Fruit fly (Drosophila melanogaster) whole organism, embryonic: ENCODE results near the gene CG10874.

Experiments
- Awh ChIP-seq: fragments of 200-800 bp; sonication (Bioruptor generic); IDR thresholded peaks from 2 replicates; pipeline ENCODE4, ENCODE4 v1.3.6; 2022; ENCODE audit warnings: missing biosample characterization, missing genetic modification characterization
- Bdp1 ChIP-seq: fragments of 200-800 bp; sonication (Bioruptor generic); optimal IDR thresholded peaks from 3 replicates; lab custom pipeline; 2016; ENCODE audit warnings: missing biosample characterization, missing genetic modification characterization
- C15 ChIP-seq: fragments of 200-800 bp; sonication (Bioruptor generic); IDR thresholded peaks from 3 replicates; pipeline ENCODE4 v1.3.6; 2022; ENCODE audit warnings: missing biosample characterization, missing genetic modification characterization
- CG10543 ChIP-seq: fragments of 200-800 bp; sonication (Bioruptor generic); optimal IDR thresholded peaks from 3 replicates; lab custom pipeline; 2017; ENCODE audit warnings: missing biosample characterization, mild to moderate bottlenecking, missing genetic modification characterization, moderate library complexity
- CG12769 ChIP-seq: fragments of 200-800 bp; sonication (Bioruptor generic); optimal IDR thresholded peaks from 2 replicates; lab custom pipeline; 2019; ENCODE audit warnings: missing biosample characterization, mild to moderate bottlenecking, missing genetic modification characterization, moderate library complexity
- CG15514 ChIP-seq: fragments of 200-800 bp; sonication (Bioruptor generic); optimal IDR thresholded peaks from 3 replicates; lab custom pipeline; 2017; ENCODE audit warnings: missing biosample characterization, missing genetic modification characterization, mild to moderate bottlenecking, moderate library complexity, missing genetic modification reagents
- CG17361 ChIP-seq: fragments of 200-800 bp; sonication (Bioruptor generic); IDR thresholded peaks from 3 replicates; pipeline ENCODE4 v1.3.6; 2022; ENCODE audit warnings: missing biosample characterization, missing genetic modification characterization
- CG1832 ChIP-seq: fragments of 200-800 bp; sonication (Bioruptor generic); optimal IDR thresholded peaks from 2 replicates; lab custom pipeline; 2017; ENCODE audit warnings: missing biosample characterization, mild to moderate bottlenecking, missing genetic modification characterization, inconsistent platforms
- CG2199 ChIP-seq: fragments of 200-800 bp; sonication (Bioruptor generic); IDR thresholded peaks from 3 replicates; pipeline ENCODE4 v1.3.6; 2022; ENCODE audit warnings: missing biosample characterization, missing genetic modification characterization
- CG30403 ChIP-seq: fragments of 200-800 bp; sonication (Bioruptor generic); optimal IDR thresholded peaks from 3 replicates; lab custom pipeline; 2016; ENCODE audit warnings: missing biosample characterization, missing genetic modification characterization
- CG31224 ChIP-seq: fragments of 200-800 bp; sonication (Bioruptor generic); IDR thresholded peaks from 2 replicates; pipeline ENCODE4 v1.3.6; 2022; ENCODE audit warnings: missing biosample characterization, missing genetic modification characterization
- CG32772 ChIP-seq: fragments of 200-800 bp; sonication (Bioruptor generic); IDR thresholded peaks from 2 replicates; pipeline ENCODE4 v1.3.6; 2022; ENCODE audit warnings: missing biosample characterization, missing genetic modification characterization
- CG3281 ChIP-seq: fragments of 200-800 bp; sonication (Bioruptor generic); optimal IDR thresholded peaks from 3 replicates; lab custom pipeline; 2017; ENCODE audit warnings: missing biosample characterization, mild to moderate bottlenecking, missing genetic modification characterization
- CG34224 ChIP-seq: fragments of 200-800 bp; sonication (Bioruptor generic); IDR thresholded peaks from 3 replicates; pipeline ENCODE4 v1.3.6; 2022; ENCODE audit warnings: missing biosample characterization, missing genetic modification characterization; ENCODE audit not compliant: partially characterized antibody
- CG6254 ChIP-seq: fragments of 200-800 bp; sonication (Bioruptor generic); optimal IDR thresholded peaks from 3 replicates; lab custom pipeline; 2017; ENCODE audit warnings: mild to moderate bottlenecking, missing biosample characterization, missing genetic modification reagents, missing genetic modification characterization
- CG7839 ChIP-seq: fragments of 200-800 bp; sonication (Bioruptor generic); optimal IDR thresholded peaks from 3 replicates; lab custom pipeline; 2018; ENCODE audit warnings: missing biosample characterization, mild to moderate bottlenecking, missing genetic modification characterization, moderate library complexity
- CG8290 ChIP-seq, 3 experiments: fragments of 200-800 bp; sonication (Bioruptor generic); optimal IDR thresholded peaks; 2 replicates each; lab custom pipeline; 2016 to 2019; ENCODE audit warnings: missing biosample characterization in 3 of 3, missing genetic modification characterization in 3 of 3, mild to moderate bottlenecking in 2 of 3, moderate library complexity in 1 of 3
- CG8924 ChIP-seq: fragments of 200-800 bp; optimal IDR thresholded peaks from 3 replicates; lab custom pipeline; 2019; ENCODE audit warnings: missing biosample characterization, mild to moderate bottlenecking, missing genetic modification characterization, moderate library complexity
- Deaf1 ChIP-seq: fragments of 200-800 bp; optimal IDR thresholded peaks from 3 replicates; lab custom pipeline; 2019; ENCODE audit warnings: missing biosample characterization, mild to moderate bottlenecking, missing genetic modification characterization, moderate library complexity
- Eip74EF ChIP-seq, 2 experiments: fragments of 200-800 bp in 1 of 2; fragments of >200 bp in 1 of 2; sonication (Bioruptor generic) in 1 of 2; optimal IDR thresholded peaks; 2 replicates each; lab custom pipeline; 2017 to 2019; ENCODE audit warnings: missing biosample characterization in 2 of 2, missing genetic modification characterization in 2 of 2, mild to moderate bottlenecking in 1 of 2, moderate library complexity in 1 of 2
- Ets65A ChIP-seq: fragments of 200-800 bp; sonication (Bioruptor generic); peaks from one replicate; lab custom pipeline; 2016; ENCODE audit warnings: missing biosample characterization, missing genetic modification characterization
- HmgD ChIP-seq: fragments of 200-800 bp; sonication (Bioruptor generic); optimal IDR thresholded peaks from 3 replicates; lab custom pipeline; 2016; ENCODE audit warnings: missing biosample characterization, missing genetic modification characterization
- Mad ChIP-seq: fragments of 200-800 bp; sonication (Bioruptor generic); optimal IDR thresholded peaks from 2 replicates; lab custom pipeline; 2016; ENCODE audit warnings: missing biosample characterization, missing genetic modification characterization
- NFAT ChIP-seq: fragments of 200-800 bp; sonication (Bioruptor generic); IDR thresholded peaks from 2 replicates; pipeline ENCODE4 v1.3.6; 2022; ENCODE audit warnings: missing biosample characterization, missing genetic modification characterization
- Opbp ChIP-seq: fragments of 200-800 bp; sonication (Bioruptor generic); IDR thresholded peaks from 3 replicates; pipeline ENCODE4 v1.3.6; 2022; ENCODE audit warnings: missing biosample characterization, missing genetic modification characterization; ENCODE audit not compliant: partially characterized antibody
- Usf ChIP-seq: fragments of 200-800 bp; sonication (Bioruptor generic); optimal IDR thresholded peaks from 2 replicates; lab custom pipeline; 2017; ENCODE audit warnings: missing genotype, missing biosample characterization, missing genetic modification characterization
- Vsx1 ChIP-seq: fragments of 200-800 bp; sonication (Bioruptor generic); optimal IDR thresholded peaks from 2 replicates; lab custom pipeline; 2017; ENCODE audit warnings: missing biosample characterization, mild to moderate bottlenecking, missing genetic modification characterization, missing genetic modification reagents
- amos ChIP-seq: fragments of 200-800 bp; sonication (Bioruptor generic); IDR thresholded peaks from 2 replicates; pipeline ENCODE4 v1.3.6; 2022; ENCODE audit warnings: missing biosample characterization, missing genetic modification characterization; ENCODE audit not compliant: partially characterized antibody
- cg ChIP-seq: fragments of 200-800 bp; sonication (Bioruptor generic); optimal IDR thresholded peaks from 3 replicates; lab custom pipeline; 2019; ENCODE audit warnings: missing biosample characterization, mild to moderate bottlenecking, missing genetic modification characterization, moderate library complexity
- chinmo ChIP-seq: fragments of 200-800 bp; sonication (Bioruptor generic); IDR thresholded peaks from 4 replicates; pipeline ENCODE4 v1.3.6; 2022; ENCODE audit warnings: missing biosample characterization, missing genetic modification characterization; ENCODE audit not compliant: partially characterized antibody
- chm ChIP-seq: fragments of 200-800 bp; sonication (Bioruptor generic); IDR thresholded peaks from 2 replicates; pipeline ENCODE4 v1.3.6; 2022; ENCODE audit warnings: missing biosample characterization, missing genetic modification characterization
- ci ChIP-seq: fragments of 200-800 bp; sonication (Bioruptor generic); IDR thresholded peaks from 3 replicates; pipeline ENCODE4 v1.3.6; 2022; ENCODE audit warnings: missing biosample characterization, missing genetic modification characterization
- crol ChIP-seq: fragments of 200-800 bp; sonication (Bioruptor generic); IDR thresholded peaks from 2 replicates; pipeline ENCODE4 v1.3.6; 2022; ENCODE audit warnings: missing biosample characterization, missing genetic modification characterization
- fd96Cb ChIP-seq: fragments of 200-800 bp; sonication (Bioruptor generic); optimal IDR thresholded peaks from 2 replicates; lab custom pipeline; 2018; ENCODE audit warnings: missing biosample characterization, mild to moderate bottlenecking, missing genetic modification characterization, moderate library complexity
- gem ChIP-seq: fragments of 200-800 bp; sonication (Bioruptor generic); optimal IDR thresholded peaks from 2 replicates; lab custom pipeline; 2019; ENCODE audit warnings: missing biosample characterization, mild to moderate bottlenecking, missing genetic modification characterization, moderate library complexity
- hb ChIP-seq: fragments of 200-800 bp; sonication (Bioruptor generic); IDR thresholded peaks from 3 replicates; pipeline ENCODE4 v1.3.6; 2022; ENCODE audit warnings: missing biosample characterization, missing genetic modification characterization; ENCODE audit not compliant: partially characterized antibody
- mirr ChIP-seq: fragments of 200-800 bp; sonication (Bioruptor generic); optimal IDR thresholded peaks from 3 replicates; lab custom pipeline; 2018; ENCODE audit warnings: missing biosample characterization, mild to moderate bottlenecking, missing genetic modification characterization
- mld ChIP-seq: fragments of 200-800 bp; sonication (Bioruptor generic); IDR thresholded peaks from 3 replicates; pipeline ENCODE4 v1.3.6; 2022; ENCODE audit warnings: missing biosample characterization, missing genetic modification characterization; ENCODE audit not compliant: partially characterized antibody
- oc ChIP-seq: fragments of 200-800 bp; sonication (Bioruptor generic); optimal IDR thresholded peaks from 2 replicates; lab custom pipeline; 2018; ENCODE audit warnings: missing biosample characterization, mild to moderate bottlenecking, missing genetic modification characterization, moderate library complexity
- pfk ChIP-seq: fragments of 200-800 bp; sonication (Bioruptor generic); optimal IDR thresholded peaks from 2 replicates; lab custom pipeline; 2018; ENCODE audit warnings: missing biosample characterization, mild to moderate bottlenecking, missing genetic modification characterization, moderate library complexity
- pros ChIP-seq: fragments of 200-800 bp; sonication (Bioruptor generic); optimal IDR thresholded peaks from 3 replicates; lab custom pipeline; 2019; ENCODE audit warnings: missing biosample characterization, mild to moderate bottlenecking, missing genetic modification characterization, moderate library complexity
- ranshi ChIP-seq: fragments of 200-800 bp; sonication (Bioruptor generic); IDR thresholded peaks from 2 replicates; pipeline ENCODE4 v1.3.6; 2022; ENCODE audit warnings: missing biosample characterization, missing genetic modification characterization
- sd ChIP-seq: fragments of 200-800 bp; sonication (Bioruptor generic); optimal IDR thresholded peaks from 3 replicates; lab custom pipeline; 2018; ENCODE audit warnings: missing biosample characterization, mild to moderate bottlenecking, missing genetic modification characterization, moderate library complexity
- sna ChIP-seq: fragments of 200-800 bp; sonication (Bioruptor generic); IDR thresholded peaks from 2 replicates; pipeline ENCODE4 v1.3.6; 2022; ENCODE audit warnings: missing biosample characterization, missing genetic modification characterization; ENCODE audit not compliant: partially characterized antibody
- sr ChIP-seq: fragments of 200-800 bp; sonication (Bioruptor generic); IDR thresholded peaks from 3 replicates; pipeline ENCODE4 v1.3.6; 2022; ENCODE audit warnings: missing biosample characterization, missing genetic modification characterization
- unpg ChIP-seq: fragments of 200-800 bp; sonication (Bioruptor generic); optimal IDR thresholded peaks from 3 replicates; lab custom pipeline; 2018; ENCODE audit warnings: missing biosample characterization, mild to moderate bottlenecking, missing genetic modification characterization, moderate library complexity
- wdn ChIP-seq: fragments of 200-800 bp; sonication (Bioruptor generic); IDR thresholded peaks from 2 replicates; pipeline ENCODE4 v1.3.6; 2022; ENCODE audit warnings: missing biosample characterization, missing genetic modification characterization
- zfh1 ChIP-seq: fragments of 200-800 bp; sonication (Bioruptor generic); IDR thresholded peaks from 3 replicates; pipeline ENCODE4 v1.3.6; 2022; ENCODE audit warnings: missing biosample characterization, missing genetic modification characterization

Gene CG10874

dm6 chr2L:2162729-2163567, 29.2 kb downstream of the CG10874 start (continued):
- no peak for TF ChIP-seq HmgD (GFP tag; lab: Kevin White, UChicago)
- peak; percentile 33; the same call in 1 of the 3 replicates for TF ChIP-seq sr (GFP tag; lab: Robert Waterston, UW)
- TF ChIP-seq CG31224 (GFP tag; lab: Robert Waterston, UW): no peak
- no peak for TF ChIP-seq hb (GFP tag; lab: Robert Waterston, UW)
- no peak for TF ChIP-seq CG15514
- peak; percentile 28 for TF ChIP-seq CG7839
- no peak for TF ChIP-seq CG17361 (GFP tag; lab: Robert Waterston, UW)
- peak; percentile 60 for TF ChIP-seq sd (tag; lab: Kevin White, UChicago)
- no peak for TF ChIP-seq CG30403 (GFP tag; lab: Kevin White, UChicago)
- TF ChIP-seq Usf: no peak
- TF ChIP-seq CG3281 (GFP tag; lab: Kevin White, UChicago): no peak
- no peak for TF ChIP-seq Mad (GFP tag; lab: Kevin White, UChicago)
- no peak for TF ChIP-seq mld
- peak; percentile 95 for TF ChIP-seq CG12769 (tag; lab: Kevin White, UChicago)
- peak; percentile 5 for TF ChIP-seq unpg (GFP tag; lab: Kevin White, UChicago)
- TF ChIP-seq gem (tag; lab: Kevin White, UChicago): peak; percentile 12
- no peak for TF ChIP-seq pfk (GFP tag; lab: Kevin White, UChicago)
- peak; percentile 16; the same call in 1 of the 2 replicates for TF ChIP-seq CG32772 (GFP tag; lab: Robert Waterston, UW)
- no peak for TF ChIP-seq CG8924
- no peak for TF ChIP-seq mirr (GFP tag; lab: Kevin White, UChicago)
- TF ChIP-seq fd96Cb (tag; lab: Kevin White, UChicago): peak; percentile 5
- TF ChIP-seq wdn (GFP tag; lab: Robert Waterston, UW): no peak
- TF ChIP-seq CG34224: no peak
- TF ChIP-seq C15 (GFP tag; lab: Robert Waterston, UW): no peak
- TF ChIP-seq Vsx1: no peak
- no peak for TF ChIP-seq ci (GFP tag; lab: Robert Waterston, UW)
- no peak; the same call in 1 of the 2 replicates for TF ChIP-seq amos (GFP tag; lab: Robert Waterston, UW)

dm6 chr2L:2162281-2162680, 29.9 kb downstream of the CG10874 start:
- TF ChIP-seq zfh1 (GFP tag; lab: Robert Waterston, UW): 0 out of 3 replicates have a peak, but pooled peaks have one; percentile 7
- 0 out of 2 replicates have a peak, but pooled peaks have one; percentile 28 for TF ChIP-seq sna
- TF ChIP-seq oc (tag; lab: Kevin White, UChicago): peak; percentile 56
- peak; percentile 76 for TF ChIP-seq cg (GFP tag; lab: Kevin White, UChicago)
- no peak for TF ChIP-seq CG1832
- TF ChIP-seq ranshi (GFP tag; lab: Robert Waterston, UW): 0 out of 2 replicates have a peak, but pooled peaks have one; percentile 1
- peak; percentile 29; the same call in 1 of the 2 replicates for TF ChIP-seq Awh (GFP tag; lab: Robert Waterston, UW)
- TF ChIP-seq chm (GFP tag; lab: Robert Waterston, UW): peak; percentile 18
- peak; percentile 92 for TF ChIP-seq chinmo (GFP tag; lab: Robert Waterston, UW)
- peak; percentile 51 for TF ChIP-seq pros (GFP tag; lab: Kevin White, UChicago)
- no peak for TF ChIP-seq Bdp1
- peak; percentile 17 for TF ChIP-seq Deaf1
- no peak for TF ChIP-seq Ets65A
- TF ChIP-seq CG10543 (GFP tag; lab: Kevin White, UChicago): peak; percentile 48
- TF ChIP-seq NFAT: no peak
- peak; percentile 59; the same call in 2 of the 3 replicates for TF ChIP-seq CG2199
- peak; percentile 90 for TF ChIP-seq crol
- TF ChIP-seq Eip74EF (GFP tag; optimal IDR thresholded peaks at IDR 0.05; lab: Kevin White, UChicago): peak in 1 of 2 experiments; percentile 22
- TF ChIP-seq CG6254 (GFP tag; lab: Kevin White, UChicago): no peak
- TF ChIP-seq Opbp (GFP tag; lab: Robert Waterston, UW): 0 out of 3 replicates have a peak, but pooled peaks have one; percentile 31
- TF ChIP-seq CG8290 (GFP tag; optimal IDR thresholded peaks at IDR 0.05; lab: Kevin White, UChicago): no peak
- peak in 1 of 2 experiments; percentile 13 for TF ChIP-seq CG8290 (tag; optimal IDR thresholded peaks at IDR 0.05; lab: Kevin White, UChicago)
